Worm (Caenorhabditis elegans) whole organism, L2 larva: ENCODE measurements around the gene Y39E4B.13.

Experiments used
- F13H6.1 ChIP-seq: sonication (generic microtip); optimal IDR thresholded peaks from 2 replicates; lab custom pipeline; 2016; ENCODE audit warnings: missing genetic modification characterization, missing compliant biosample characterization
- Y55F3AM.14 ChIP-seq: fragments of 200-800 bp; sonication (Bioruptor generic); optimal IDR thresholded peaks from 2 replicates; lab custom pipeline; 2018; ENCODE audit warnings: mild to moderate bottlenecking, missing genetic modification characterization, missing compliant biosample characterization
- ZK546.5 ChIP-seq: sonication (generic microtip); optimal IDR thresholded peaks from 2 replicates; lab custom pipeline; 2017; ENCODE audit warnings: missing biosample characterization, missing genetic modification characterization
- aly-2 ChIP-seq: fragments of 150-350 bp; optimal IDR thresholded peaks from 2 replicates; lab custom pipeline; 2014; ENCODE audit warnings: missing biosample characterization, missing genetic modification characterization
- elt-3 ChIP-seq: sonication (generic microtip); optimal IDR thresholded peaks from 2 replicates; lab custom pipeline; 2017; ENCODE audit warnings: missing biosample characterization, missing genetic modification characterization
- nhr-11 ChIP-seq: fragments of 150-350 bp; optimal IDR thresholded peaks from 2 replicates; lab custom pipeline; 2014; ENCODE audit warnings: missing biosample characterization, missing genetic modification characterization
- nhr-77 ChIP-seq: fragments of 150-350 bp; optimal IDR thresholded peaks from 2 replicates; lab custom pipeline; 2014; ENCODE audit warnings: missing biosample characterization, missing genetic modification characterization
- snpc-4 ChIP-seq: fragments of 150-350 bp; optimal IDR thresholded peaks from 2 replicates; lab custom pipeline; 2014; ENCODE audit warnings: missing biosample characterization, missing genetic modification characterization
- unc-62 ChIP-seq: fragments of 150-350 bp; optimal IDR thresholded peaks from 2 replicates; lab custom pipeline; 2014; ENCODE audit warnings: missing biosample characterization, missing genetic modification reagents, missing genetic modification characterization
- zag-1 ChIP-seq: fragments of 150-350 bp; optimal IDR thresholded peaks from 2 replicates; lab custom pipeline; 2014; ENCODE audit warnings: missing biosample characterization, missing genetic modification characterization

DNA sequence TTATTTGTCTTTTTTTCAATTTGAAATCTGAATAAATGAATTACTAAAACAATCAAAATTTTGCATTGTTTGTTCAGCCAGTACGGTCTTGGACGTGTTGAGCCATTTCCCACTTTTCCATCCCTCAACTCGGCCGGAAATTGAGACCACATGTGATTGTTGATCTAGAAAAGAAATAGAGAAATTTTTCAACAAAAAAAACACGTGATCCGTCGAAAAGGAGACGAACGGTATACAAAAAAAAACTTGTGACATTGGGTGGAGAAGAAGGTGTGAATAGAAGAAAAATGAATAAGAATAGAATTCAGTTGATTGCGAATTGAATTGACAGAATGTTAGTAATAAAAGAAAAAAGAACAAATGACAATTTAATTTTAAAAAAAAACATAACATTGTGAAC, 34.2 kb upstream of the Y39E4B.13 start:
- TF ChIP-seq nhr-77 (tag; lab: Kevin White, UChicago) (no peak), F13H6.1 (tag; lab: Kevin White, UChicago) (no peak), Y55F3AM.14 (GFP tag; lab: Kevin White, UChicago) (no peak), unc-62 (GFP tag; lab: Kevin White, UChicago) (no peak), aly-2 (tag; lab: Kevin White, UChicago) (no peak), elt-3 (tag; lab: Kevin White, UChicago) (no peak), ZK546.5 (tag; lab: Kevin White, UChicago) (no peak), zag-1 (tag; lab: Kevin White, UChicago) (no peak), nhr-11 (no peak), snpc-4 (tag; lab: Kevin White, UChicago) (no peak)
